Worm (Caenorhabditis elegans) whole organism, L4/young adult: ENCODE data around the gene btb-19.

Experiments
- W03F9.2 ChIP-seq: fragments of 150-350 bp; optimal IDR thresholded peaks from 2 replicates; lab custom pipeline; 2014; ENCODE audit warnings: missing biosample characterization, missing genetic modification characterization
- dao-5 ChIP-seq: sonication (generic microtip); optimal IDR thresholded peaks from 2 replicates; lab custom pipeline; 2016; ENCODE audit warnings: missing genotype, missing genetic modification characterization, moderate library complexity, missing compliant biosample characterization
- him-1 ChIP-seq: sonication (generic microtip); optimal IDR thresholded peaks from 2 replicates; lab custom pipeline; 2016; ENCODE audit warnings: missing genotype, missing genetic modification reagents, missing genetic modification characterization, missing compliant biosample characterization

DNA sequence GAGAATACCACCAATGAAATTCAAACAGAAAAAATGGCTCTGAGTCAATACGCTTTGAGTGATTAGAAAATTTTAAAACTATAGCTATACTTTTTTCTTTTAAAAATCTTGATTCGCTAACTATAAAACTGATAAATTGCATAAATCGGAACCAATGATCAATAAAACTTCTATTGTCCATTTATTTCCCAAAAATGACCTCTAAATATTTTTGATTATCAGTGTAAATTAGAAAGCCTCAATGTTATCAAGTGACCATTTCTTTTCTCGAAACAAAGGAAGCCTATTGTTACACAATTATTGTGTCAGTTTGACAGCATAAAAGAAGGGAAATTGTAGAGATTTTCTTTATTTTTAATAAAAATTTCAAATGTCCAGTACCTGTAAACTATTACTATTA, 21.8 kb downstream of the btb-19 start, which contains the start of gene K10H10.4:
- TF ChIP-seq W03F9.2 (tag; lab: Kevin White, UChicago), result no peak
- TF ChIP-seq dao-5, result no peak
- TF ChIP-seq him-1 (tag; lab: Kevin White, UChicago), result no peak
